Worm (Caenorhabditis elegans): ENCODE results near the gene C54F6.17.

C54F6.17 gene

ce11 chrV:7570955-7571354 is 43.7 kb downstream of the C54F6.17 start, which contains the start of gene F19F10.14:
F19F10.14 (minus strand) TSS chrV:7571055.
- no peak for TF ChIP-seq mel-28 (tag; optimal IDR thresholded peaks at IDR 0.05; ENCODE audit: borderline replicate concordance)
- TF ChIP-seq F49E8.2 (tag; optimal IDR thresholded peaks at IDR 0.05; ENCODE audit: insufficient read depth), result no peak
- no peak for TF ChIP-seq dox-1 (GFP tag; IDR thresholded peaks at IDR 0.05)
- TF ChIP-seq somi-1 (GFP tag; optimal IDR thresholded peaks at IDR 0.05), result no peak
- no peak for TF ChIP-seq ama-1 (optimal IDR thresholded peaks at IDR 0.05)
- no peak for TF ChIP-seq ama-1 (GFP tag; optimal IDR thresholded peaks at IDR 0.05)
- no peak for TF ChIP-seq bed-1 (GFP tag; IDR thresholded peaks at IDR 0.05)
- TF ChIP-seq chd-7 (tag; optimal IDR thresholded peaks at IDR 0.05), result no peak
- no peak for TF ChIP-seq sea-2 (GFP tag; IDR thresholded peaks at IDR 0.05)
- TF ChIP-seq mxl-1 (tag; optimal IDR thresholded peaks at IDR 0.05), result no peak
- no peak for TF ChIP-seq dpff-1 (tag; optimal IDR thresholded peaks at IDR 0.05)
- no peak for TF ChIP-seq ekl-4 (GFP tag; IDR thresholded peaks at IDR 0.05)

DNA sequence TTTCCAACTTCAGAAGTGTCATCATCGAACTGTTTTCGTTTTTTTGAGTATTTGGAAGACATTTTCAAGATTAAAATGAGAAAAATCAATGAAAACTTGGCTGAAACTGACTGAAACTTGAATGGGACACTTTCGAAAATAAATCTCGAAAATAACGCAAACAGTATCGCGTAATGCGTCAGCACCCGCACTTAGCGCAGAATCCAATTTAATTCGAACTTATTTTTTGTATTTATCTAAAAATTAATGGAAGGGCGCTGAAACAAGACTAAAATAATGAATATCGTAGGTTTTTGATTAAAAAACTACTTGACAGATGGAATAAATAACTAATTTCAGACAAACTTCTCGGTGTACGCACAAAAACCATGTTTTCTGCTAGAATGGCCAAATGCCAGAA is 48.3 kb downstream of the C54F6.17 start, which contains the start of the genes snu-66 and ints-9:
Gene snu-66, minus strand, starts transcription at position 108 of the 400 bp plus-strand sequence.
Gene ints-9, plus strand, starts transcription at position 240 of the 400 bp plus-strand sequence.
- no peak for TF ChIP-seq dpff-1 (tag; optimal IDR thresholded peaks at IDR 0.05)
- no peak for TF ChIP-seq F23B12.7 (tag; optimal IDR thresholded peaks at IDR 0.05; ENCODE audit: insufficient read depth)
- no peak for TF ChIP-seq dpl-1 (GFP tag; optimal IDR thresholded peaks at IDR 0.05)
- peak; percentile 40 for TF ChIP-seq F33H1.4 (GFP tag; IDR thresholded peaks at IDR 0.05)
- no peak for TF ChIP-seq tbx-9 (tag; optimal IDR thresholded peaks at IDR 0.05; ENCODE audit: borderline replicate concordance)
- TF ChIP-seq die-1 (tag; optimal IDR thresholded peaks at IDR 0.05), result no peak
- no peak for TF ChIP-seq C17E4.6 (GFP tag; IDR thresholded peaks at IDR 0.05)
- TF ChIP-seq ZK185.1 (tag; optimal IDR thresholded peaks at IDR 0.05; ENCODE audit: poor library complexity, severe bottlenecking), result peak; percentile 46
- TF ChIP-seq nfyb-1 (GFP tag; IDR thresholded peaks at IDR 0.05), result no peak
- TF ChIP-seq somi-1 (GFP tag; optimal IDR thresholded peaks at IDR 0.05), result no peak
- no peak for TF ChIP-seq Y67H2A.10 (GFP tag; conservative IDR thresholded peaks at IDR 0.05)
- TF ChIP-seq snpc-1.1 (tag; optimal IDR thresholded peaks at IDR 0.05; ENCODE audit: insufficient read depth), result peak; percentile 24
- TF ChIP-seq hrde-1 (tag; optimal IDR thresholded peaks at IDR 0.05; ENCODE audit: borderline replicate concordance), result no peak
- TF ChIP-seq lin-26 (GFP tag; IDR thresholded peaks at IDR 0.05), result no peak
- peak; percentile 80 for TF ChIP-seq mcd-1 (GFP tag; IDR thresholded peaks at IDR 0.05)
- no peak for TF ChIP-seq attf-3 (GFP tag; conservative IDR thresholded peaks at IDR 0.05)
- TF ChIP-seq ets-4 (GFP tag; optimal IDR thresholded peaks at IDR 0.05), result no peak
- TF ChIP-seq F55B11.4 (tag; optimal IDR thresholded peaks at IDR 0.05; ENCODE audit: borderline replicate concordance, insufficient read depth), result no peak
- TF ChIP-seq hmg-1.2 (GFP tag; IDR thresholded peaks at IDR 0.05), result no peak
- TF ChIP-seq Y79H2A.3 (GFP tag; conservative IDR thresholded peaks at IDR 0.05), result no peak
- no peak for TF ChIP-seq B0035.1 (tag; optimal IDR thresholded peaks at IDR 0.05)
- no peak for TF ChIP-seq snpc-4 (GFP tag; optimal IDR thresholded peaks at IDR 0.05)
- TF ChIP-seq snpc-4 (tag; optimal IDR thresholded peaks at IDR 0.05), result peak in 2 of 4 experiments; percentile 34 to 47
- TF ChIP-seq rcor-1 (GFP tag; IDR thresholded peaks at IDR 0.05), result no peak
- no peak for TF ChIP-seq madf-3 (GFP tag; IDR thresholded peaks at IDR 0.05)
- no peak for TF ChIP-seq tlf-1 (GFP tag; optimal IDR thresholded peaks at IDR 0.05)
- TF ChIP-seq let-607 (tag; optimal IDR thresholded peaks at IDR 0.05), result no peak
- TF ChIP-seq tbp1 (GFP tag; optimal IDR thresholded peaks at IDR 0.05), result peak; percentile 15
- no peak for TF ChIP-seq cebp-1 (GFP tag; IDR thresholded peaks at IDR 0.05)
- peak; percentile 45 for TF ChIP-seq cebp-1 (tag; optimal IDR thresholded peaks at IDR 0.05)
- peak; percentile 41 for TF ChIP-seq lsl-1 (GFP tag; optimal IDR thresholded peaks at IDR 0.05)
- peak in 1 of 3 experiments; percentile 75 for TF ChIP-seq lin-35 (GFP tag; optimal IDR thresholded peaks at IDR 0.05)
- no peak for TF ChIP-seq nhr-120 (GFP tag; IDR thresholded peaks at IDR 0.05)
- TF ChIP-seq K11D2.4 (GFP tag; IDR thresholded peaks at IDR 0.05), result no peak
- TF ChIP-seq cebp-2 (GFP tag; IDR thresholded peaks at IDR 0.05), result no peak
- TF ChIP-seq nhr-179 (tag; optimal IDR thresholded peaks at IDR 0.05), result no peak
- no peak for TF ChIP-seq ceh-58 (GFP tag; IDR thresholded peaks at IDR 0.05)
- TF ChIP-seq him-1 (tag; optimal IDR thresholded peaks at IDR 0.05), result no peak
